Worm (Caenorhabditis elegans) whole organism, early embryonic: Measurements from ENCODE around the gene nspc-9.

Experiments
- B0310.2 ChIP-seq: sonication (generic microtip); optimal IDR thresholded peaks from 2 replicates; lab custom pipeline; 2016; ENCODE audit warnings: mild to moderate bottlenecking, missing genetic modification characterization, missing compliant biosample characterization
- F13C5.2 ChIP-seq: sonication (generic microtip); optimal IDR thresholded peaks from 2 replicates; lab custom pipeline; 2017; ENCODE audit warnings: mild to moderate bottlenecking, missing genetic modification characterization, inconsistent platforms, missing compliant biosample characterization
- ama-1 ChIP-seq: fragments of 150-350 bp; optimal IDR thresholded peaks from 2 replicates; lab custom pipeline; 2014
- ceh-13 ChIP-seq: fragments of 200-800 bp; sonication (Bioruptor generic); optimal IDR thresholded peaks from 2 replicates; lab custom pipeline; 2018; ENCODE audit warnings: mild to moderate bottlenecking, missing genetic modification characterization, missing compliant biosample characterization
- hmbx-1 ChIP-seq: sonication (generic microtip); optimal IDR thresholded peaks from 2 replicates; lab custom pipeline; 2016; ENCODE audit warnings: mild to moderate bottlenecking, missing genetic modification characterization, missing compliant biosample characterization
- pes-1 ChIP-seq: fragments of 200-800 bp; sonication (Bioruptor generic); IDR thresholded peaks from 2 replicates; pipeline ENCODE4 v1.3.6; 2022; ENCODE audit warnings: missing genetic modification reagents, missing genetic modification characterization, missing compliant biosample characterization
- tra-4 ChIP-seq: sonication (generic microtip); optimal IDR thresholded peaks from 2 replicates; lab custom pipeline; 2017; ENCODE audit warnings: missing genetic modification characterization, missing compliant biosample characterization

DNA sequence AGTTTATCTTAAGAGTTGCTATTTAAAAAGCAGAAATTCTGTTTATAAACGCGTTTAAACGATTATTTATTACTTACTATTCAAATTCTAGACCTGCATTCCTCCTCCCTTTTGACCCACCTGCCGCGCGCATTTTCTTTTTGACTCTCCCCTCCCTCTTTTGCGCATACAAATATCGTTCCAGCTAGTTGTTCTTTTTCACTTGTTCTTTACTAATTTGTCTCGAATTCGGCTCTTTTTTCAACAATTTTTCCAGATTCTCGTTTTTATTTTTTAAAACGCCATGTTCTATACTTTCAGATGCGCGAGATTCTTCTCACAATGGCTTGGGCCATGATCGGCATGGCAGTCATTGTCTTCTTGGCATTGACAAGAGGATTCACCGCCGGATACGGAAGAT, 22.2 kb upstream of the nspc-9 start, which contains the start of gene F19H6.4:
- TF ChIP-seq ama-1 (lab: Kevin White, UChicago) (no peak), ceh-13 (no peak), tra-4 (tag; lab: Kevin White, UChicago) (no peak), B0310.2 (no peak), hmbx-1 (no peak), F13C5.2 (no peak), pes-1 (GFP tag; lab: Robert Waterston, UW) (no peak)
